Worm (Caenorhabditis elegans): ENCODE results near the gene his-59.

DNA sequence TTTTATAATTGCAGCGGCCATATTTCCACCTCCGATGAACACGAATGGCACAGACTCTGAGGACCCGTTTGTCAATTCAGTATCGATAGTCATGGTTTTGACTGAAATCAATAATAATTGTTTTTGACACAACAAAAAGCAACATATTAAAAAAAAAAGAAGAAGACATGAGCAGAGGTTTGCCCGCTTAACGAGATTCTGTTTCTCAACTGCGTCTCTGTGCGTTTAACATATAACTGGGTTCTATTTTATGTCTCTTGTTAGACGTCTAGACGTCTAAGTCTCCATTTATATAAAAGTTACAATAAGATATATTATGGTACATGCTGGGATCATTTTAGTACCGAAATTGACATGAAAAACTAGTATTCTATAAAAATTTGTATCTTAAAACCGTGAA lies 10.9 kb upstream of the his-59 start, which contains the start of gene pycr-4:
- TF ChIP-seq pha-4 (tag; optimal IDR thresholded peaks at IDR 0.05) (no peak), nhr-76 (tag; optimal IDR thresholded peaks at IDR 0.05) (no peak), unc-39 (tag; optimal IDR thresholded peaks at IDR 0.05) (no peak), ces-1 (GFP tag; optimal IDR thresholded peaks at IDR 0.05) (no peak), unc-62 (GFP tag; optimal IDR thresholded peaks at IDR 0.05) (no peak), hlh-1 (tag; optimal IDR thresholded peaks at IDR 0.05) (no peak), ztf-11 (tag; optimal IDR thresholded peaks at IDR 0.05) (no peak), elt-3 (tag; optimal IDR thresholded peaks at IDR 0.05) (no peak), mab-5 (tag; optimal IDR thresholded peaks at IDR 0.05) (no peak), unc-120 (tag; optimal IDR thresholded peaks at IDR 0.05; ENCODE audit: poor library complexity, severe bottlenecking) (no peak), nhr-237 (tag; optimal IDR thresholded peaks at IDR 0.05) (no peak), drap-1 (GFP tag; optimal IDR thresholded peaks at IDR 0.05) (no peak), snpc-4 (tag; optimal IDR thresholded peaks at IDR 0.05) (no peak)

All from whole organism, mixed stage, embryonic.